Fruit fly (Drosophila melanogaster) whole organism, wandering third instar larva: ENCODE data around the gene trem.

Source experiments
- Abd-B ChIP-seq: fragments of >200 bp; optimal IDR thresholded peaks from 2 replicates; lab custom pipeline; 2017; ENCODE audit warnings: missing biosample characterization, missing genetic modification characterization
- CG32264 ChIP-seq: fragments of 200-800 bp; sonication (Bioruptor generic); optimal IDR thresholded peaks from 2 replicates; lab custom pipeline; 2016; ENCODE audit warnings: missing biosample characterization, missing genetic modification characterization
- CG9705 ChIP-seq: fragments of 200-800 bp; sonication (Bioruptor generic); optimal IDR thresholded peaks from 2 replicates; lab custom pipeline; 2018; ENCODE audit warnings: missing biosample characterization, mild to moderate bottlenecking, missing genetic modification characterization
- Dfd ChIP-seq: fragments of >200 bp; optimal IDR thresholded peaks from 2 replicates; lab custom pipeline; 2017; ENCODE audit warnings: missing biosample characterization, missing genetic modification characterization
- Dif ChIP-seq: fragments of 200-275, 200-300 bp; sonication (Bioruptor generic); optimal IDR thresholded peaks from 2 replicates; lab custom pipeline; 2018; ENCODE audit warnings: missing biosample characterization, missing genetic modification characterization; ENCODE audit not compliant: partially characterized antibody
- GATAd ChIP-seq: sonication (Bioruptor generic); optimal IDR thresholded peaks from 2 replicates; lab custom pipeline; 2016; ENCODE audit warnings: missing biosample characterization, missing genetic modification characterization
- HLH106 ChIP-seq: fragments of 200-800 bp; optimal IDR thresholded peaks from 3 replicates; lab custom pipeline; 2019; ENCODE audit warnings: missing biosample characterization, mild to moderate bottlenecking, missing genetic modification characterization, moderate library complexity
- Hr78 ChIP-seq: fragments of >200 bp; optimal IDR thresholded peaks from 2 replicates; lab custom pipeline; 2017; ENCODE audit warnings: missing biosample characterization, missing genetic modification characterization
- Hr83 ChIP-seq: fragments of 200-300 bp; sonication (Bioruptor generic); optimal IDR thresholded peaks from 2 replicates; lab custom pipeline; 2016; ENCODE audit warnings: missing biosample characterization, mild to moderate bottlenecking, missing genetic modification characterization, moderate library complexity; ENCODE audit not compliant: poor library complexity, severe bottlenecking
- Jra ChIP-seq: sonication (Bioruptor generic); optimal IDR thresholded peaks from 2 replicates; lab custom pipeline; 2016; ENCODE audit warnings: missing biosample characterization, missing genetic modification characterization
- Myc ChIP-seq: fragments of >200 bp; optimal IDR thresholded peaks from 2 replicates; lab custom pipeline; 2017
- OdsH ChIP-seq: fragments of 200-800 bp; sonication (Bioruptor generic); optimal IDR thresholded peaks from 2 replicates; lab custom pipeline; 2016; ENCODE audit warnings: missing biosample characterization, mild to moderate bottlenecking, missing genetic modification characterization
- Rel ChIP-seq, 2 experiments: fragments of 200-800 bp; sonication (Bioruptor generic) in 1 of 2; optimal IDR thresholded peaks; 2 replicates in 1 of 2; 3 replicates in 1 of 2; lab custom pipeline; 2016 to 2019; ENCODE audit warnings: mild to moderate bottlenecking in 2 of 2, missing biosample characterization in 2 of 2, missing genetic modification characterization in 2 of 2, moderate library complexity in 1 of 2
- Sp1 ChIP-seq: fragments of 200-800 bp; sonication (Bioruptor generic); optimal IDR thresholded peaks from 3 replicates; lab custom pipeline; 2019; ENCODE audit warnings: missing biosample characterization, mild to moderate bottlenecking, missing genetic modification characterization, moderate library complexity
- Vsx2 ChIP-seq: fragments of 200-300, 225-300 bp; sonication (Bioruptor generic); optimal IDR thresholded peaks from 2 replicates; lab custom pipeline; 2018; ENCODE audit warnings: missing biosample characterization, missing genetic modification characterization; ENCODE audit not compliant: partially characterized antibody
- br ChIP-seq: fragments of 200-800 bp; sonication (Bioruptor generic); optimal IDR thresholded peaks from 2 replicates; lab custom pipeline; 2016; ENCODE audit warnings: missing biosample characterization, missing genetic modification characterization
- brk ChIP-seq: fragments of 200-800 bp; sonication (Bioruptor generic); optimal IDR thresholded peaks from 2 replicates; lab custom pipeline; 2016; ENCODE audit warnings: missing biosample characterization, mild to moderate bottlenecking, missing genetic modification characterization
- dsf ChIP-seq: sonication (Bioruptor generic); optimal IDR thresholded peaks from 2 replicates; lab custom pipeline; 2016; ENCODE audit warnings: missing biosample characterization, missing genetic modification characterization, borderline replicate concordance
- ey ChIP-seq: fragments of 200-800 bp; sonication (Bioruptor generic); optimal IDR thresholded peaks from 2 replicates; lab custom pipeline; 2016; ENCODE audit warnings: missing biosample characterization, missing genetic modification characterization
- foxo ChIP-seq, 2 experiments: fragments of 200-800 bp; sonication (Bioruptor generic); optimal IDR thresholded peaks; 2 replicates in 1 of 2; 3 replicates in 1 of 2; lab custom pipeline; 2016 to 2017; ENCODE audit warnings: missing biosample characterization in 2 of 2, missing genetic modification characterization in 2 of 2
- fru ChIP-seq: fragments of 200-800 bp; sonication (Bioruptor generic); optimal IDR thresholded peaks from 3 replicates; lab custom pipeline; 2016; ENCODE audit warnings: missing biosample characterization, mild to moderate bottlenecking, missing genetic modification characterization
- h ChIP-seq: fragments of 200-800 bp; sonication (Bioruptor generic); optimal IDR thresholded peaks from 3 replicates; lab custom pipeline; 2016; ENCODE audit warnings: missing biosample characterization, mild to moderate bottlenecking, missing genetic modification characterization
- jim ChIP-seq: fragments of 175-275, 200-325 bp; sonication (Bioruptor generic); optimal IDR thresholded peaks from 2 replicates; lab custom pipeline; 2016; ENCODE audit warnings: missing biosample characterization, mild to moderate bottlenecking, missing genetic modification characterization
- pan ChIP-seq: fragments of >200 bp; optimal IDR thresholded peaks from 2 replicates; lab custom pipeline; 2017
- psq ChIP-seq: fragments of 200-800 bp; sonication (Bioruptor generic); optimal IDR thresholded peaks from 3 replicates; lab custom pipeline; 2017; ENCODE audit warnings: missing biosample characterization, mild to moderate bottlenecking, missing genetic modification characterization, moderate library complexity
- rgr ChIP-seq: fragments of 200-800 bp; sonication (Bioruptor generic); optimal IDR thresholded peaks from 3 replicates; lab custom pipeline; 2016; ENCODE audit warnings: missing biosample characterization, mild to moderate bottlenecking, missing genetic modification characterization
- sage ChIP-seq: fragments of 200-800 bp; sonication (Bioruptor generic); optimal IDR thresholded peaks from 2 replicates; lab custom pipeline; 2016; ENCODE audit warnings: missing biosample characterization, mild to moderate bottlenecking, missing genetic modification characterization
- sv ChIP-seq: fragments of 200-800 bp; sonication (Bioruptor generic); optimal IDR thresholded peaks from 3 replicates; lab custom pipeline; 2016; ENCODE audit warnings: missing biosample characterization, missing genetic modification characterization
- tai ChIP-seq: sonication (Bioruptor generic); optimal IDR thresholded peaks from 2 replicates; lab custom pipeline; 2016; ENCODE audit warnings: missing biosample characterization, missing genetic modification characterization
- usp ChIP-seq: fragments of >200 bp; optimal IDR thresholded peaks from 2 replicates; lab custom pipeline; 2017; ENCODE audit warnings: missing biosample characterization, missing genetic modification characterization
- woc ChIP-seq: sonication (Bioruptor generic); optimal IDR thresholded peaks from 2 replicates; lab custom pipeline; 2016; ENCODE audit warnings: missing biosample characterization, mild to moderate bottlenecking, missing genetic modification characterization

The trem gene

DNA sequence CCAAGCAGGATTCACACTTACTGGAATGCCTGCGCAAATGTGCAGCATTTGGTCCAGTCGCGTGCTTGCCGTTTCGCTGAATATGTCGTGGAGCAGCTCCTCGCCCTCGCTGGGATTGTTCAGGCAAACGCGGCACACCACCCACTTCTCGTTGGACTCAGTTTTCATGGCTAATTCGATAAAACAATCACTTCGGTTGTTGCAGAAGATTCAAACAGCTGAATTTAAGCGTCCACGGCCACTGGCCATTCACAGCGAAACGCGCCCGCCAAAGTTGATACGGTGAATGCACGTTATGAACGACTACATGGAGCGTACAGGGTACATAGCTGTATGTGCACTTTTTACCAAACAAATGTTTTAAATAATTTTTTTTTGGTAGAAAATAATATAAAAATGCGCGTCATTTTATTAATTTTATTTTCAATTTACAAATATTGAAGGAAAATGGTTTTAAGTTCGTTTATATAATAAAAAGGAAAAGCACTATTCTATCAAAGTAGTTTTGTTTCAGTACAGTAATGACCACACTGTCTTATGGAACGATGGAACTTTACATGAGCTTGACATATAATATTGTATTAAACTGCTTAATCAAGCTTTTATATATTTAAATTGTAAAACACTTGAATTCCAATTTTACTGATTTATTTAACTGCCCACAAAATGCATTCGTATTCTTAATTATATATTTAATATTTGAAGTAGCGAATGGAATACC lies at the start of gene trem:
trem (minus strand) TSS at position 267 of the 721 bp plus-strand sequence.
- TF ChIP-seq jim (GFP tag; lab: Kevin White, UChicago) (peak; percentile 66), Rel (GFP tag; optimal IDR thresholded peaks at IDR 0.05; lab: Kevin White, UChicago) (no peak), Rel (tag; optimal IDR thresholded peaks at IDR 0.05; lab: Kevin White, UChicago) (no peak), ey (peak; percentile 59), sv (peak; percentile 65), dsf (GFP tag; lab: Kevin White, UChicago) (no peak), h (GFP tag; lab: Kevin White, UChicago) (no peak), Sp1 (peak; percentile 71), br (GFP tag; lab: Kevin White, UChicago) (no peak), Vsx2 (GFP tag; lab: Kevin White, UChicago) (no peak), rgr (GFP tag; lab: Kevin White, UChicago) (peak; percentile 68), tai (GFP tag; lab: Kevin White, UChicago) (no peak), psq (GFP tag; lab: Kevin White, UChicago) (peak; percentile 64), HLH106 (tag; lab: Kevin White, UChicago) (peak; percentile 84), CG9705 (GFP tag; lab: Kevin White, UChicago) (peak; percentile 66), fru (GFP tag; lab: Kevin White, UChicago) (peak; percentile 68), woc (peak; percentile 83), OdsH (peak; percentile 58), foxo (GFP tag; optimal IDR thresholded peaks at IDR 0.05; lab: Kevin White, UChicago) (peak in 1 of 2 experiments; percentile 79), pan (lab: Kevin White, UChicago) (no peak), GATAd (GFP tag; lab: Kevin White, UChicago) (peak; percentile 32), brk (GFP tag; lab: Kevin White, UChicago) (no peak)
- TF ChIP-seq, all 38 proteins: peak for 13

DNA sequence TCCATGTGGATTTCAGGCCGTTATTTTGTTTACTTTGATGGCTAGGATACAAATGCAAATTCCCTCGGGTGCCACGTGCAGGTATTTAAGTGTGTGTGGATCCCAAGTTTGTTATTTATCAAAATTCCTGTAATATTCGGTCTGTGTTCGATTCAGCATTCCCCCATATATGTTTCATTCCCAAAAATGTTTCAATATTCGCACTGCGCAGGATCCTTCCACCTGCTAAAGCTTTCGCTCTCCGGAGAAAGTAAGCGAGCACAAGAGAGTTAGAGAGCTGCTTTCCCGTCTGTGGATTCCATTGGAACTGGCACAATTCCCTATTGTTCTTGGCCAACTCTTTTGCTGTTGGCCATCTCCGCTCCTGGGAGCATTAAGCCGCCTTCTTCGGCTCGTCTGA lies 49.1 kb upstream of the trem start:
- TF ChIP-seq Hr83 (GFP tag; lab: Kevin White, UChicago): no peak
- no peak for TF ChIP-seq Hr78
- no peak for TF ChIP-seq Abd-B (GFP tag; lab: Kevin White, UChicago)

DNA sequence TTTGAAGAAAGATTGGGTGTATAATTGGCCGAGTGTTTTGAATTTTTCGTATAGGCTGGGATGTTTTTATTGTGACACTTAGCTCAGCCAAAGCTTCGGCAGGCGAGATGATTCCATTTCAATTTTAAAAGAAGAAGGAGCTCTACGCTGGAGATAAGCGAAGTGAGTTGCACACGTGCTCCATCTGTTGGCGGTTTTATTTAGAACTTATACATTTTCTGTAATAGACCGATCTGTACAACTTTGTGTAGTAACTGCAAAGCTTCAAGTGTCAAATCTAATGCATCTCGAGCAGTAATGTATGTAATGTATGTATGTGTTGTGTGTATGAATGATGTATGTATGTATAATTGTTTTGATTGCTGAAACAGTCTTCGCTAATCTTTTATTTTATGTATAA lies 35.3 kb upstream of the trem start:
- TF ChIP-seq fru (GFP tag; lab: Kevin White, UChicago) (no peak), rgr (GFP tag; lab: Kevin White, UChicago) (no peak), sage (GFP tag; lab: Kevin White, UChicago) (no peak), HLH106 (tag; lab: Kevin White, UChicago) (no peak), Myc (lab: Kevin White, UChicago) (no peak), ey (no peak), Rel (GFP tag; optimal IDR thresholded peaks at IDR 0.05; lab: Kevin White, UChicago) (no peak), Rel (tag; optimal IDR thresholded peaks at IDR 0.05; lab: Kevin White, UChicago) (no peak), OdsH (no peak), GATAd (GFP tag; lab: Kevin White, UChicago) (no peak), woc (no peak), CG32264 (GFP tag; lab: Kevin White, UChicago) (no peak), Hr78 (no peak), foxo (GFP tag; optimal IDR thresholded peaks at IDR 0.05; lab: Kevin White, UChicago) (no peak), br (GFP tag; lab: Kevin White, UChicago) (no peak), Dfd (GFP tag; lab: Kevin White, UChicago) (no peak), sv (no peak)
- TF ChIP-seq, all 38 proteins: peak for 0

DNA sequence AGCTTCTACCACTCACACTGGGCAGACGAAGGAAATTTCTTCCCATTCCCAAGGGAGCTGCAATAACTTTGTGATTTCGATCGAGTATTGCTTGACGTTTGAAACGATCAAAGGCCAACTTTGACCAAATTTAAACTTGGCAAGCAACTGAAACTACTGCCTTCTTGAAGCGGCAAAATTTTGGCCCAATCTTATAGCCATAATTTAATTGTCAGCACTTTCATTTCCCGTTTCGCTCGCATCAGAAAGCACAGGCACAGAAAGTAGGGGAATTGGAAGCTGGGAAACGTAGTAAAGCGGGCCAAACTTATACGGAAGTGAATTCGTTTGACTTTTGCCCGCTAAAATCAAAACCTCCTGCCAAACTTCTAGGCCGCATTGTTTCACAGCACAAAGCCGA lies 28.5 kb upstream of the trem start, which contains the start of gene CG4390:
CG4390 (minus strand) TSS at position 101 of the 400 bp plus-strand sequence.
- TF ChIP-seq ey: no peak
- no peak for TF ChIP-seq br (GFP tag; lab: Kevin White, UChicago)
- TF ChIP-seq fru (GFP tag; lab: Kevin White, UChicago): no peak
- no peak for TF ChIP-seq usp (GFP tag; lab: Kevin White, UChicago)
- no peak for TF ChIP-seq Jra (GFP tag; lab: Kevin White, UChicago)
- no peak for TF ChIP-seq Dif
- TF ChIP-seq sage (GFP tag; lab: Kevin White, UChicago): no peak
- TF ChIP-seq Sp1: no peak
- TF ChIP-seq dsf (GFP tag; lab: Kevin White, UChicago): no peak
